Worm (Caenorhabditis elegans) whole organism, late embryonic: ENCODE data around the gene ZK792.4.

Source experiments
- F13H6.1 ChIP-seq: sonication (generic microtip); optimal IDR thresholded peaks from 2 replicates; lab custom pipeline; 2016; ENCODE audit warnings: missing genetic modification characterization, missing compliant biosample characterization
- ama-1 ChIP-seq: fragments of 150-350 bp; optimal IDR thresholded peaks from 2 replicates; lab custom pipeline; 2014
- ceh-18 ChIP-seq: sonication (generic microtip); optimal IDR thresholded peaks from 2 replicates; lab custom pipeline; 2016; ENCODE audit warnings: missing genetic modification characterization, missing compliant biosample characterization
- ceh-19 ChIP-seq: fragments of 200-800 bp; sonication (Bioruptor generic); optimal IDR thresholded peaks from 2 replicates; lab custom pipeline; 2018; ENCODE audit warnings: mild to moderate bottlenecking, missing genetic modification characterization, missing compliant biosample characterization
- ceh-2 ChIP-seq: sonication (generic microtip); optimal IDR thresholded peaks from 2 replicates; lab custom pipeline; 2016; ENCODE audit warnings: missing genotype, missing genetic modification characterization, missing compliant biosample characterization
- ceh-24 ChIP-seq: sonication (generic microtip); optimal IDR thresholded peaks from 2 replicates; lab custom pipeline; 2016; ENCODE audit warnings: mild to moderate bottlenecking, missing genetic modification characterization, missing compliant biosample characterization
- ceh-34 ChIP-seq: sonication (generic microtip); optimal IDR thresholded peaks from 2 replicates; lab custom pipeline; 2016; ENCODE audit warnings: mild to moderate bottlenecking, missing genetic modification characterization, missing compliant biosample characterization
- ceh-45 ChIP-seq: fragments of 200-800 bp; sonication (Bioruptor generic); IDR thresholded peaks from 2 replicates; pipeline ENCODE4 v1.3.6; 2022; ENCODE audit warnings: missing genetic modification reagents, missing genetic modification characterization, missing compliant biosample characterization
- ceh-48 ChIP-seq: sonication (generic microtip); optimal IDR thresholded peaks from 2 replicates; lab custom pipeline; 2016; ENCODE audit warnings: missing genetic modification characterization, inconsistent platforms, missing compliant biosample characterization
- ceh-9 ChIP-seq: sonication (generic microtip); optimal IDR thresholded peaks from 2 replicates; lab custom pipeline; 2016; ENCODE audit warnings: mild to moderate bottlenecking, missing genetic modification characterization, inconsistent platforms, missing compliant biosample characterization
- che-1 ChIP-seq: sonication (generic microtip); optimal IDR thresholded peaks from 2 replicates; lab custom pipeline; 2016; ENCODE audit warnings: mild to moderate bottlenecking, missing genetic modification characterization, missing compliant biosample characterization
- dve-1 ChIP-seq: sonication (generic microtip); optimal IDR thresholded peaks from 2 replicates; lab custom pipeline; 2017; ENCODE audit warnings: antibody characterized with exemption, mild to moderate bottlenecking, missing genetic modification characterization, missing compliant biosample characterization
- elt-2 ChIP-seq: sonication (generic microtip); optimal IDR thresholded peaks from 2 replicates; lab custom pipeline; 2016; ENCODE audit warnings: missing genetic modification reagents, missing genetic modification characterization, missing compliant biosample characterization
- fax-1 ChIP-seq: sonication (generic microtip); optimal IDR thresholded peaks from 2 replicates; lab custom pipeline; 2016; ENCODE audit warnings: missing genotype, missing genetic modification characterization, missing compliant biosample characterization
- fkh-6 ChIP-seq: sonication (generic microtip); optimal IDR thresholded peaks from 2 replicates; lab custom pipeline; 2016; ENCODE audit warnings: missing genetic modification characterization, missing compliant biosample characterization
- gmeb-2 ChIP-seq: sonication (generic microtip); optimal IDR thresholded peaks from 2 replicates; lab custom pipeline; 2016; ENCODE audit warnings: missing genetic modification characterization, inconsistent platforms, missing compliant biosample characterization
- hlh-13 ChIP-seq: fragments of 200-800 bp; sonication (Bioruptor generic); optimal IDR thresholded peaks from 2 replicates; lab custom pipeline; 2018; ENCODE audit warnings: mild to moderate bottlenecking, missing genetic modification characterization, missing compliant biosample characterization
- hlh-6 ChIP-seq: sonication (generic microtip); optimal IDR thresholded peaks from 2 replicates; lab custom pipeline; 2016; ENCODE audit warnings: missing genotype, missing genetic modification characterization, missing compliant biosample characterization
- hlh-8 ChIP-seq: sonication (generic microtip); optimal IDR thresholded peaks from 2 replicates; lab custom pipeline; 2016; ENCODE audit warnings: missing genotype, missing genetic modification characterization, missing compliant biosample characterization
- lim-6 ChIP-seq: sonication (generic microtip); optimal IDR thresholded peaks from 2 replicates; lab custom pipeline; 2016; ENCODE audit warnings: missing genetic modification characterization, missing compliant biosample characterization
- odd-2 ChIP-seq: sonication (generic microtip); optimal IDR thresholded peaks from 2 replicates; lab custom pipeline; 2017; ENCODE audit warnings: antibody characterized with exemption, mild to moderate bottlenecking, missing genetic modification characterization, missing compliant biosample characterization
- pag-3 ChIP-seq: sonication (generic microtip); optimal IDR thresholded peaks from 2 replicates; lab custom pipeline; 2016; ENCODE audit warnings: missing compliant biosample characterization, missing genetic modification characterization, borderline replicate concordance
- pat-9 ChIP-seq: fragments of 200-800 bp; sonication (Bioruptor generic); optimal IDR thresholded peaks from 2 replicates; lab custom pipeline; 2018; ENCODE audit warnings: mild to moderate bottlenecking, missing genetic modification characterization, moderate library complexity, missing compliant biosample characterization
- pax-1 ChIP-seq: fragments of 150-350 bp; optimal IDR thresholded peaks from 2 replicates; lab custom pipeline; 2014; ENCODE audit warnings: missing biosample characterization, missing genetic modification characterization
- pha-4 ChIP-seq: fragments of 150-350 bp; optimal IDR thresholded peaks from 2 replicates; lab custom pipeline; 2018; ENCODE audit warnings: missing biosample characterization, missing genetic modification reagents, missing genetic modification characterization
- pros-1 ChIP-seq: fragments of 150-350 bp; optimal IDR thresholded peaks from 2 replicates; lab custom pipeline; 2014; ENCODE audit warnings: missing biosample characterization, missing genetic modification reagents, missing genetic modification characterization
- ref-2 ChIP-seq: sonication (generic microtip); optimal IDR thresholded peaks from 2 replicates; lab custom pipeline; 2016; ENCODE audit warnings: missing genetic modification characterization, missing compliant biosample characterization
- rnt-1 ChIP-seq: sonication (generic microtip); optimal IDR thresholded peaks from 2 replicates; lab custom pipeline; 2016; ENCODE audit warnings: missing genetic modification characterization, missing compliant biosample characterization
- sdc-2 ChIP-seq: sonication (generic microtip); optimal IDR thresholded peaks from 2 replicates; lab custom pipeline; 2016; ENCODE audit warnings: missing genotype, missing genetic modification characterization, missing compliant biosample characterization
- sox-2 ChIP-seq: fragments of 200-800 bp; sonication (Bioruptor generic); IDR thresholded peaks from 2 replicates; pipeline ENCODE4 v1.3.6; 2022; ENCODE audit warnings: missing genetic modification reagents, missing genetic modification characterization, missing compliant biosample characterization
- syd-9 ChIP-seq: sonication (generic microtip); optimal IDR thresholded peaks from 2 replicates; lab custom pipeline; 2016; ENCODE audit warnings: mild to moderate bottlenecking, missing genetic modification characterization, moderate library complexity, missing compliant biosample characterization
- tbx-2 ChIP-seq: sonication (generic microtip); optimal IDR thresholded peaks from 2 replicates; lab custom pipeline; 2016; ENCODE audit warnings: missing genetic modification characterization, missing compliant biosample characterization
- tbx-7 ChIP-seq: sonication (generic microtip); optimal IDR thresholded peaks from 2 replicates; lab custom pipeline; 2016; ENCODE audit warnings: missing genotype, missing genetic modification characterization, missing compliant biosample characterization
- ttx-3 ChIP-seq: sonication (generic microtip); optimal IDR thresholded peaks from 2 replicates; lab custom pipeline; 2016; ENCODE audit warnings: missing genetic modification reagents, missing genetic modification characterization, missing compliant biosample characterization
- unc-3 ChIP-seq, 2 experiments: fragments of 200-800 bp in 1 of 2; sonication (Bioruptor generic) in 1 of 2; sonication (generic microtip) in 1 of 2; conservative IDR thresholded peaks in 1 of 2; optimal IDR thresholded peaks in 1 of 2; 2 replicates each; pipeline versions ENCODE4 v1.3.6 to Lab custom; 2016 to 2022; ENCODE audit warnings: missing compliant biosample characterization in 2 of 2, missing genetic modification characterization in 2 of 2, missing genetic modification reagents in 1 of 2
- ztf-16 ChIP-seq: sonication (generic microtip); optimal IDR thresholded peaks from 2 replicates; lab custom pipeline; 2017; ENCODE audit warnings: missing genetic modification characterization, missing compliant biosample characterization

ZK792.4 gene

ce11 chrIV:11692071-11692673 lies 10.4 kb upstream of the ZK792.4 start (continued):
- no peak for TF ChIP-seq ceh-9 (tag; lab: Kevin White, UChicago)
- peak; percentile 91 for TF ChIP-seq elt-2 (tag; lab: Kevin White, UChicago)
- peak; percentile 81 for TF ChIP-seq rnt-1 (tag; lab: Kevin White, UChicago)
- peak; percentile 88 for TF ChIP-seq ceh-18
- peak; percentile 72 for TF ChIP-seq dve-1 (tag; lab: Kevin White, UChicago)
- TF ChIP-seq ttx-3 (tag; lab: Kevin White, UChicago): no peak
- TF ChIP-seq pax-1 (tag; lab: Kevin White, UChicago): no peak
- TF ChIP-seq ref-2 (tag; lab: Kevin White, UChicago): peak; percentile 85
- peak; percentile 11 for TF ChIP-seq ceh-2 (tag; lab: Kevin White, UChicago)
- TF ChIP-seq ztf-16 (tag; lab: Kevin White, UChicago): peak; percentile 46
- peak; percentile 52 for TF ChIP-seq syd-9
- peak; percentile 18 for TF ChIP-seq odd-2 (tag; lab: Kevin White, UChicago)
- peak; percentile 69 for TF ChIP-seq ceh-34 (tag; lab: Kevin White, UChicago)

ce11 chrIV:11691524-11691923 lies 9.7 kb upstream of the ZK792.4 start:
- TF ChIP-seq sox-2 (GFP tag; lab: Robert Waterston, UW) (no peak), fkh-6 (no peak), pag-3 (tag; lab: Kevin White, UChicago) (no peak), pat-9 (tag; lab: Kevin White, UChicago) (no peak), ceh-18 (no peak), che-1 (tag; lab: Kevin White, UChicago) (no peak)

ce11 chrIV:11690988-11691387 lies 9.2 kb upstream of the ZK792.4 start, which contains the start of gene let-60:
Gene let-60, minus strand, starts transcription at chrIV:11691088.
- no peak for TF ChIP-seq ref-2 (tag; lab: Kevin White, UChicago)
- no peak for TF ChIP-seq ceh-34 (tag; lab: Kevin White, UChicago)
- no peak for TF ChIP-seq ceh-48 (tag; lab: Kevin White, UChicago)
- no peak for TF ChIP-seq ceh-45 (GFP tag; lab: Robert Waterston, UW)
- no peak for TF ChIP-seq elt-2 (tag; lab: Kevin White, UChicago)
- TF ChIP-seq, all 69 proteins: peak for 0

- TF ChIP-seq hlh-13 (GFP tag; lab: Kevin White, UChicago) (no peak), fax-1 (tag; lab: Kevin White, UChicago) (no peak), pha-4 (tag; lab: Kevin White, UChicago) (no peak), ceh-19 (GFP tag; lab: Kevin White, UChicago) (no peak), lim-6 (tag; lab: Kevin White, UChicago) (no peak), hlh-6 (no peak), sdc-2 (no peak), ceh-24 (tag; lab: Kevin White, UChicago) (no peak), tbx-2 (no peak), F13H6.1 (tag; lab: Kevin White, UChicago) (no peak), pax-1 (tag; lab: Kevin White, UChicago) (no peak), unc-3 (GFP tag; conservative IDR thresholded peaks at IDR 0.05; lab: Robert Waterston, UW) (no peak), unc-3 (tag; optimal IDR thresholded peaks at IDR 0.05; lab: Kevin White, UChicago) (no peak)
- TF ChIP-seq, all 69 proteins: peak for 0
Measured at ce11 chrIV:11688018-11688417, 6.2 kb upstream of the ZK792.4 start, which contains the start of gene ZK792.5. Gene ZK792.5, minus strand, starts transcription at chrIV:11688118.

ce11 chrIV:11676054-11676453 lies 5.8 kb downstream of the ZK792.4 start, which contains the start of gene inx-9:
Gene inx-9, plus strand, starts transcription at chrIV:11676354.
- TF ChIP-seq gmeb-2 (tag; lab: Kevin White, UChicago): no peak
- no peak for TF ChIP-seq F13H6.1 (tag; lab: Kevin White, UChicago)
- TF ChIP-seq pros-1 (tag; lab: Kevin White, UChicago): no peak
- no peak for TF ChIP-seq ceh-34 (tag; lab: Kevin White, UChicago)
- TF ChIP-seq ama-1 (lab: Kevin White, UChicago): no peak
- no peak for TF ChIP-seq hlh-8 (tag; lab: Kevin White, UChicago)
- no peak for TF ChIP-seq tbx-7 (tag; lab: Kevin White, UChicago)
- no peak for TF ChIP-seq pax-1 (tag; lab: Kevin White, UChicago)
- no peak for TF ChIP-seq fkh-6
- TF ChIP-seq ceh-18: no peak
